Worm (Caenorhabditis elegans) whole organism, young adult: ENCODE measurements around the gene gid-8.

Experiments used
- B0261.1 ChIP-seq: sonication (generic microtip); optimal IDR thresholded peaks from 2 replicates; lab custom pipeline; 2016; ENCODE audit warnings: mild to moderate bottlenecking, missing genetic modification characterization, moderate library complexity, missing compliant biosample characterization
- C06A6.2 ChIP-seq: fragments of 200-800 bp; sonication (Bioruptor generic); conservative IDR thresholded peaks from 2 replicates; pipeline ENCODE4 v1.3.6; 2022; ENCODE audit warnings: missing genetic modification characterization, missing compliant biosample characterization
- C17E4.6 ChIP-seq: fragments of 200-800 bp; sonication (Bioruptor generic); IDR thresholded peaks from 2 replicates; pipeline ENCODE4 v1.3.6; 2022; ENCODE audit warnings: missing genetic modification reagents, missing genetic modification characterization, missing compliant biosample characterization
- F39B2.1 ChIP-seq: fragments of 200-800 bp; sonication (Bioruptor generic); IDR thresholded peaks from 2 replicates; pipeline ENCODE4 v1.3.6; 2022; ENCODE audit warnings: missing genetic modification reagents, missing genetic modification characterization, missing compliant biosample characterization
- F49E8.2 ChIP-seq: sonication (generic microtip); optimal IDR thresholded peaks from 3 replicates; lab custom pipeline; 2017; ENCODE audit warnings: missing genetic modification characterization, mild to moderate bottlenecking, missing compliant biosample characterization, antibody characterized with exemption, moderate library complexity; ENCODE audit not compliant: insufficient read depth
- F57A8.1 ChIP-seq: fragments of 200-800 bp; sonication (Bioruptor generic); optimal IDR thresholded peaks from 2 replicates; lab custom pipeline; 2018; ENCODE audit warnings: mild to moderate bottlenecking, missing genetic modification characterization, moderate library complexity, missing compliant biosample characterization
- K12H6.12 ChIP-seq: fragments of 200-800 bp; sonication (Bioruptor generic); optimal IDR thresholded peaks from 2 replicates; lab custom pipeline; 2018; ENCODE audit warnings: mild to moderate bottlenecking, missing genetic modification characterization, missing compliant biosample characterization
- Y53G8AR.9 ChIP-seq: fragments of 200-800 bp; sonication (Bioruptor generic); conservative IDR thresholded peaks from 2 replicates; pipeline ENCODE4 v1.3.6; 2022; ENCODE audit warnings: missing genetic modification reagents, missing genetic modification characterization, missing compliant biosample characterization
- Y79H2A.3 ChIP-seq: fragments of 200-800 bp; sonication (Bioruptor generic); conservative IDR thresholded peaks from 2 replicates; pipeline ENCODE4 v1.3.6; 2022; ENCODE audit warnings: missing genetic modification reagents, missing genetic modification characterization, missing compliant biosample characterization
- Y95B8A.8 ChIP-seq: fragments of 200-800 bp; sonication (Bioruptor generic); IDR thresholded peaks from 2 replicates; pipeline ENCODE4 v1.3.6; 2022; ENCODE audit warnings: missing genetic modification reagents, missing genetic modification characterization, missing compliant biosample characterization
- akir-1 ChIP-seq: fragments of 200-800 bp; sonication (Bioruptor generic); optimal IDR thresholded peaks from 2 replicates; lab custom pipeline; 2018; ENCODE audit warnings: mild to moderate bottlenecking, missing genetic modification characterization, moderate library complexity, missing compliant biosample characterization
- aptf-2 ChIP-seq: fragments of 200-800 bp; sonication (Bioruptor generic); conservative IDR thresholded peaks from 2 replicates; pipeline ENCODE4 v1.3.6; 2022; ENCODE audit warnings: missing genetic modification reagents, missing genetic modification characterization, missing compliant biosample characterization
- atf-7 ChIP-seq: sonication (generic microtip); optimal IDR thresholded peaks from 2 replicates; lab custom pipeline; 2017; ENCODE audit warnings: mild to moderate bottlenecking, missing genetic modification characterization, missing compliant biosample characterization
- athp-1 ChIP-seq: sonication (generic microtip); optimal IDR thresholded peaks from 2 replicates; lab custom pipeline; 2017; ENCODE audit warnings: mild to moderate bottlenecking, missing genetic modification characterization, missing compliant biosample characterization
- ccch-3 ChIP-seq: fragments of 200-800 bp; sonication (Bioruptor generic); optimal IDR thresholded peaks from 2 replicates; lab custom pipeline; 2018; ENCODE audit warnings: mild to moderate bottlenecking, missing genetic modification characterization, missing compliant biosample characterization
- ceh-100 ChIP-seq: fragments of 200-800 bp; sonication (Bioruptor generic); IDR thresholded peaks from 2 replicates; pipeline ENCODE4 v1.3.6; 2022; ENCODE audit warnings: missing genetic modification reagents, missing genetic modification characterization, missing compliant biosample characterization
- ceh-40 ChIP-seq: fragments of 200-800 bp; sonication (Bioruptor generic); IDR thresholded peaks from 2 replicates; pipeline ENCODE4 v1.3.6; 2022; ENCODE audit warnings: missing genetic modification characterization, missing compliant biosample characterization
- chd-7 ChIP-seq: sonication (generic microtip); optimal IDR thresholded peaks from 2 replicates; lab custom pipeline; 2016; ENCODE audit warnings: mild to moderate bottlenecking, missing genetic modification characterization, moderate library complexity, missing compliant biosample characterization
- die-1 ChIP-seq: sonication (generic microtip); optimal IDR thresholded peaks from 2 replicates; lab custom pipeline; 2016; ENCODE audit warnings: missing genotype, mild to moderate bottlenecking, missing genetic modification characterization, missing compliant biosample characterization
- hmg-1.2 ChIP-seq: fragments of 200-800 bp; sonication (Bioruptor generic); IDR thresholded peaks from 2 replicates; pipeline ENCODE4 v1.3.6; 2022; ENCODE audit warnings: missing genetic modification reagents, missing genetic modification characterization, missing compliant biosample characterization
- lsl-1 ChIP-seq: fragments of 200-800 bp; sonication (Bioruptor generic); optimal IDR thresholded peaks from 2 replicates; lab custom pipeline; 2018; ENCODE audit warnings: mild to moderate bottlenecking, missing genetic modification characterization, moderate library complexity, missing compliant biosample characterization
- lsy-27 ChIP-seq: sonication (generic microtip); optimal IDR thresholded peaks from 2 replicates; lab custom pipeline; 2017; ENCODE audit warnings: missing genetic modification characterization, mild to moderate bottlenecking, missing compliant biosample characterization, antibody characterized with exemption, missing genotype, borderline replicate concordance; ENCODE audit not compliant: insufficient read depth
- madf-3 ChIP-seq: fragments of 200-800 bp; sonication (Bioruptor generic); IDR thresholded peaks from 2 replicates; pipeline ENCODE4 v1.3.6; 2022; ENCODE audit warnings: missing genetic modification reagents, missing genetic modification characterization, missing compliant biosample characterization
- madf-8 ChIP-seq: fragments of 200-800 bp; sonication (Bioruptor generic); conservative IDR thresholded peaks from 2 replicates; pipeline ENCODE4 v1.3.6; 2022; ENCODE audit warnings: missing genetic modification reagents, missing genetic modification characterization, missing compliant biosample characterization
- mcd-1 ChIP-seq: fragments of 200-800 bp; sonication (Bioruptor generic); IDR thresholded peaks from 2 replicates; pipeline ENCODE4 v1.3.6; 2022; ENCODE audit warnings: missing genetic modification reagents, missing genetic modification characterization, missing compliant biosample characterization
- mes-4 ChIP-seq: sonication (generic microtip); optimal IDR thresholded peaks from 2 replicates; lab custom pipeline; 2016; ENCODE audit warnings: missing genotype, missing genetic modification characterization, missing compliant biosample characterization
- nfya-1 ChIP-seq: sonication (generic microtip); optimal IDR thresholded peaks from 2 replicates; lab custom pipeline; 2017; ENCODE audit warnings: antibody characterized with exemption, missing compliant biosample characterization, missing genetic modification characterization, borderline replicate concordance; ENCODE audit not compliant: insufficient read depth
- nfya-2 ChIP-seq: fragments of 200-800 bp; sonication (Bioruptor generic); IDR thresholded peaks from 2 replicates; pipeline ENCODE4 v1.3.6; 2022; ENCODE audit warnings: missing genetic modification reagents, missing genetic modification characterization, missing compliant biosample characterization
- nfyb-1 ChIP-seq: fragments of 200-800 bp; sonication (Bioruptor generic); IDR thresholded peaks from 2 replicates; pipeline ENCODE4 v1.3.6; 2022; ENCODE audit warnings: missing genetic modification reagents, missing genetic modification characterization, missing compliant biosample characterization
- nhr-27 ChIP-seq: fragments of 200-800 bp; sonication (Bioruptor generic); optimal IDR thresholded peaks from 2 replicates; lab custom pipeline; 2018; ENCODE audit warnings: mild to moderate bottlenecking, missing genetic modification characterization, moderate library complexity, missing compliant biosample characterization
- pha-4 ChIP-seq: fragments of 150-350 bp; sonication (generic microtip); optimal IDR thresholded peaks from 2 replicates; lab custom pipeline; 2014; ENCODE audit warnings: missing biosample characterization, missing genetic modification reagents, missing genetic modification characterization
- sdz-38 ChIP-seq: sonication (generic microtip); optimal IDR thresholded peaks from 2 replicates; lab custom pipeline; 2016; ENCODE audit warnings: missing genotype, missing genetic modification characterization, missing compliant biosample characterization
- snpc-1.3 ChIP-seq: sonication (generic microtip); optimal IDR thresholded peaks from 2 replicates; lab custom pipeline; 2017; ENCODE audit warnings: missing genetic modification characterization, mild to moderate bottlenecking, missing compliant biosample characterization, antibody characterized with exemption, moderate library complexity, missing genotype, missing genetic modification reagents; ENCODE audit not compliant: insufficient read depth
- unc-130 ChIP-seq: sonication (generic microtip); optimal IDR thresholded peaks from 2 replicates; lab custom pipeline; 2016; ENCODE audit warnings: missing genetic modification reagents, missing genetic modification characterization, missing compliant biosample characterization
- unc-62 ChIP-seq: fragments of 150-350 bp; optimal IDR thresholded peaks from 2 replicates; lab custom pipeline; 2014; ENCODE audit warnings: missing biosample characterization, missing genetic modification reagents, missing genetic modification characterization
- xnd-1 ChIP-seq: sonication (generic microtip); optimal IDR thresholded peaks from 2 replicates; lab custom pipeline; 2016; ENCODE audit warnings: missing genotype, missing genetic modification reagents, missing genetic modification characterization, missing compliant biosample characterization

gid-8 gene

ce11 chrV:1487262-1487661, 19.7 kb downstream of the gid-8 start:
- TF ChIP-seq atf-7 (tag; lab: Kevin White, UChicago): no peak
- no peak for TF ChIP-seq ceh-40 (GFP tag; lab: Robert Waterston, UW)
- no peak for TF ChIP-seq sdz-38 (tag; lab: Kevin White, UChicago)
- TF ChIP-seq ccch-3: no peak

ce11 chrV:1488642-1489041, 21.1 kb downstream of the gid-8 start:
- TF ChIP-seq F39B2.1 (GFP tag; lab: Robert Waterston, UW) (no peak), B0261.1 (no peak), F57A8.1 (no peak), ceh-100 (GFP tag; lab: Robert Waterston, UW) (no peak), madf-3 (GFP tag; lab: Robert Waterston, UW) (no peak)

- TF ChIP-seq lsl-1 (GFP tag; lab: Kevin White, UChicago): no peak
- no peak for TF ChIP-seq Y95B8A.8 (GFP tag; lab: Robert Waterston, UW)
- no peak for TF ChIP-seq nfyb-1
- TF ChIP-seq die-1 (tag; lab: Kevin White, UChicago): no peak
- no peak for TF ChIP-seq madf-8
- TF ChIP-seq mes-4 (tag; lab: Kevin White, UChicago): no peak
- no peak for TF ChIP-seq C06A6.2
- TF ChIP-seq nhr-27 (tag; lab: Kevin White, UChicago): no peak
- no peak for TF ChIP-seq mcd-1 (GFP tag; lab: Robert Waterston, UW)
- no peak for TF ChIP-seq nfya-1 (tag; lab: Kevin White, UChicago)
- TF ChIP-seq unc-62 (GFP tag; lab: Kevin White, UChicago): no peak
- no peak for TF ChIP-seq atf-7 (tag; lab: Kevin White, UChicago)
Observed at ce11 chrV:1491510-1491909, 24.0 kb downstream of the gid-8 start, which contains the start of gene C38C3.6. C38C3.6 (minus strand) TSS chrV:1491610.

ce11 chrV:1494469-1494868, 26.9 kb downstream of the gid-8 start, which contains the start of gene spig-7:
spig-7 (plus strand) TSS chrV:1494769.
- TF ChIP-seq nfya-2: no peak
- no peak for TF ChIP-seq F49E8.2 (tag; lab: Kevin White, UChicago)
- no peak for TF ChIP-seq snpc-1.3 (tag; lab: Kevin White, UChicago)
- no peak for TF ChIP-seq lsy-27 (tag; lab: Kevin White, UChicago)
- TF ChIP-seq aptf-2: no peak
- no peak for TF ChIP-seq pha-4 (tag; lab: Kevin White, UChicago)
- TF ChIP-seq xnd-1 (tag; lab: Kevin White, UChicago): no peak
- TF ChIP-seq Y79H2A.3 (GFP tag; lab: Robert Waterston, UW): no peak
- no peak for TF ChIP-seq chd-7 (tag; lab: Kevin White, UChicago)
- TF ChIP-seq mcd-1 (GFP tag; lab: Robert Waterston, UW): no peak
- TF ChIP-seq K12H6.12 (tag; lab: Kevin White, UChicago): no peak
- TF ChIP-seq Y53G8AR.9 (GFP tag; lab: Robert Waterston, UW): no peak
- no peak for TF ChIP-seq akir-1

- no peak for TF ChIP-seq C17E4.6
- TF ChIP-seq athp-1 (tag; lab: Kevin White, UChicago): no peak
- no peak for TF ChIP-seq C06A6.2
- no peak for TF ChIP-seq unc-130 (GFP tag; lab: Kevin White, UChicago)
- TF ChIP-seq akir-1: no peak
- no peak for TF ChIP-seq hmg-1.2
Observed at ce11 chrV:1495334-1495733, 27.8 kb downstream of the gid-8 start, which contains the start of gene C38C3.3. C38C3.3 (plus strand) TSS chrV:1495634.
